Fruit fly (Drosophila melanogaster): ENCODE results near the gene CG17672.

Gene CG17672

dm6 chr3L:13022854-13023560 lies 5.8 kb upstream of the CG17672 start, which contains the start of gene RpS12 (continued):
- TF ChIP-seq Max (GFP tag; optimal IDR thresholded peaks at IDR 0.05): peak; percentile 91
- no peak for TF ChIP-seq Tbp (GFP tag; optimal IDR thresholded peaks at IDR 0.05)
- TF ChIP-seq sisA (GFP tag; IDR thresholded peaks at IDR 0.05): peak; percentile 58
- peak; percentile 17; the same call in 1 of the 2 replicates for TF ChIP-seq rib (GFP tag; IDR thresholded peaks at IDR 0.05)
- peak; percentile 48 for TF ChIP-seq az2 (GFP tag; optimal IDR thresholded peaks at IDR 0.05)
- no peak for TF ChIP-seq CG11695 (GFP tag; IDR thresholded peaks at IDR 0.05)
- TF ChIP-seq CG9876 (GFP tag; optimal IDR thresholded peaks at IDR 0.05): peak; percentile 88
- TF ChIP-seq H15 (GFP tag; IDR thresholded peaks at IDR 0.05): peak; percentile 79; the same call in 2 of the 3 replicates
- TF ChIP-seq Mrtf (GFP tag; IDR thresholded peaks at IDR 0.05): peak; percentile 77; the same call in 2 of the 3 replicates
- TF ChIP-seq caup (GFP tag; optimal IDR thresholded peaks at IDR 0.05; ENCODE audit: severe bottlenecking): peak; percentile 93
- TF ChIP-seq CG17359 (tag; optimal IDR thresholded peaks at IDR 0.05): peak; percentile 68
- peak; percentile 86 for TF ChIP-seq Mes4 (GFP tag; optimal IDR thresholded peaks at IDR 0.05)
- TF ChIP-seq CG17829 (tag; optimal IDR thresholded peaks at IDR 0.05): peak; percentile 35
- TF ChIP-seq CG7786 (GFP tag; optimal IDR thresholded peaks at IDR 0.05): peak; percentile 72
- TF ChIP-seq gcm2 (GFP tag; optimal IDR thresholded peaks at IDR 0.05): peak; percentile 83
- TF ChIP-seq bbx (GFP tag; IDR thresholded peaks at IDR 0.05; ENCODE audit: partially characterized antibody): peak; percentile 88
- TF ChIP-seq CG5245 (GFP tag; optimal IDR thresholded peaks at IDR 0.05): peak; percentile 27
- TF ChIP-seq CG43689 (GFP tag; IDR thresholded peaks at IDR 0.05): peak; percentile 36; the same call in 1 of the 2 replicates
- no peak for TF ChIP-seq Dip2 (GFP tag; IDR thresholded peaks at IDR 0.05)
- TF ChIP-seq CG6765 (GFP tag; optimal IDR thresholded peaks at IDR 0.05): peak; percentile 86
- peak; percentile 31 for TF ChIP-seq Ssrp (tag; optimal IDR thresholded peaks at IDR 0.05)
- TF ChIP-seq CG3838 (GFP tag; optimal IDR thresholded peaks at IDR 0.05): peak; percentile 49
- peak; percentile 63 for TF ChIP-seq hbn (GFP tag; IDR thresholded peaks at IDR 0.05; ENCODE audit: partially characterized antibody)
- peak; percentile 17 for TF ChIP-seq Sry-β (GFP tag; optimal IDR thresholded peaks at IDR 0.05)
- no peak for TF ChIP-seq yki (optimal IDR thresholded peaks at IDR 0.05)
- peak; percentile 77 for TF ChIP-seq vnd (GFP tag; IDR thresholded peaks at IDR 0.05; ENCODE audit: partially characterized antibody)
- TF ChIP-seq amos (GFP tag; IDR thresholded peaks at IDR 0.05; ENCODE audit: partially characterized antibody): peak; percentile 90
- no peak for TF ChIP-seq CG8765 (GFP tag; IDR thresholded peaks at IDR 0.05)
- peak; percentile 20; the same call in 1 of the 3 replicates for TF ChIP-seq zen2 (GFP tag; IDR thresholded peaks at IDR 0.05; ENCODE audit: partially characterized antibody)
- TF ChIP-seq CG13894 (tag; optimal IDR thresholded peaks at IDR 0.05): peak; percentile 73
- TF ChIP-seq lbe (GFP tag; optimal IDR thresholded peaks at IDR 0.05): peak; percentile 67
- TF ChIP-seq CG8290 (GFP tag; optimal IDR thresholded peaks at IDR 0.05): peak; percentile 71
- TF ChIP-seq CG8290 (tag; optimal IDR thresholded peaks at IDR 0.05): peak in 1 of 2 experiments; percentile 95
- peak; percentile 68 for TF ChIP-seq Dip3 (GFP tag; optimal IDR thresholded peaks at IDR 0.05)
- TF ChIP-seq CG30020 (tag; optimal IDR thresholded peaks at IDR 0.05): peak; percentile 81
- peak; percentile 38 for TF ChIP-seq exex (tag; optimal IDR thresholded peaks at IDR 0.05)
- peak; percentile 74 for TF ChIP-seq Aef1 (GFP tag; IDR thresholded peaks at IDR 0.05)
- TF ChIP-seq Dll (GFP tag; IDR thresholded peaks at IDR 0.05; ENCODE audit: partially characterized antibody): peak; percentile 76
- TF ChIP-seq ssp (GFP tag; IDR thresholded peaks at IDR 0.05): peak; percentile 97
- peak; percentile 89 for TF ChIP-seq B-H2 (GFP tag; optimal IDR thresholded peaks at IDR 0.05)
- peak; percentile 43 to 54 for TF ChIP-seq bsh (GFP tag; optimal IDR thresholded peaks at IDR 0.05)
- TF ChIP-seq Hand (GFP tag; optimal IDR thresholded peaks at IDR 0.05): peak; percentile 60
- TF ChIP-seq odd (GFP tag; optimal IDR thresholded peaks at IDR 0.05): peak; percentile 79
- peak; percentile 53 for TF ChIP-seq CG6683 (GFP tag; optimal IDR thresholded peaks at IDR 0.05)
- TF ChIP-seq Fer2 (tag; optimal IDR thresholded peaks at IDR 0.05): peak; percentile 56
- peak; percentile 86 for TF ChIP-seq mirr (GFP tag; optimal IDR thresholded peaks at IDR 0.05)
- TF ChIP-seq dmrt11E (tag; optimal IDR thresholded peaks at IDR 0.05): peak; percentile 65
- peak; percentile 59 for TF ChIP-seq jumu (GFP tag; optimal IDR thresholded peaks at IDR 0.05)
- peak; percentile 65 for TF ChIP-seq unpg (GFP tag; optimal IDR thresholded peaks at IDR 0.05)

Data from whole organism, embryonic.